Fruit fly (Drosophila melanogaster) whole organism, embryonic: ENCODE data around the gene Tlk.
A peak's percentile ranks its signal among the peaks of the same experiment; 100 is the strongest.

Source experiments
- Adf1 ChIP-seq: fragments of 200-800 bp; sonication (Bioruptor generic); IDR thresholded peaks from 2 replicates; pipeline ENCODE4 v1.3.6; 2022; ENCODE audit warnings: missing biosample characterization, missing genetic modification characterization
- Atf-2 ChIP-seq: fragments of 200-800 bp; sonication (Bioruptor generic); optimal IDR thresholded peaks from 2 replicates; lab custom pipeline; 2016; ENCODE audit warnings: missing biosample characterization, missing genetic modification characterization
- CG11695 ChIP-seq: fragments of 200-800 bp; sonication (Bioruptor generic); IDR thresholded peaks from 3 replicates; pipeline ENCODE4 v1.3.6; 2022; ENCODE audit warnings: missing biosample characterization, missing genetic modification characterization
- CG12942 ChIP-seq: fragments of 200-800 bp; sonication (Bioruptor generic); optimal IDR thresholded peaks from 3 replicates; lab custom pipeline; 2016; ENCODE audit warnings: missing biosample characterization, missing genetic modification characterization
- CG13624 ChIP-seq: fragments of 200-800 bp; sonication (Bioruptor generic); optimal IDR thresholded peaks from 2 replicates; lab custom pipeline; 2016; ENCODE audit warnings: missing biosample characterization, missing genetic modification characterization
- CG17802 ChIP-seq: fragments of 200-800 bp; sonication (Bioruptor generic); optimal IDR thresholded peaks from 2 replicates; lab custom pipeline; 2018; ENCODE audit warnings: missing biosample characterization, mild to moderate bottlenecking, missing genetic modification characterization, moderate library complexity
- CG1792 ChIP-seq: fragments of 200-800 bp; sonication (Bioruptor generic); optimal IDR thresholded peaks from 2 replicates; lab custom pipeline; 2016; ENCODE audit warnings: missing biosample characterization, missing genetic modification characterization
- CG18011 ChIP-seq: fragments of 200-800 bp; sonication (Bioruptor generic); optimal IDR thresholded peaks from 2 replicates; lab custom pipeline; 2017; ENCODE audit warnings: missing biosample characterization, missing genetic modification characterization, mild to moderate bottlenecking, moderate library complexity, missing genotype
- CG18619 ChIP-seq: fragments of 200-800 bp; sonication (Bioruptor generic); optimal IDR thresholded peaks from 3 replicates; lab custom pipeline; 2017; ENCODE audit warnings: missing biosample characterization, mild to moderate bottlenecking, missing genetic modification characterization
- CG2116 ChIP-seq: fragments of 200-800 bp; sonication (Bioruptor generic); optimal IDR thresholded peaks from 3 replicates; lab custom pipeline; 2018; ENCODE audit warnings: missing biosample characterization, mild to moderate bottlenecking, missing genetic modification characterization
- CG2199 ChIP-seq: fragments of 200-800 bp; sonication (Bioruptor generic); IDR thresholded peaks from 3 replicates; pipeline ENCODE4 v1.3.6; 2022; ENCODE audit warnings: missing biosample characterization, missing genetic modification characterization
- CG31224 ChIP-seq: fragments of 200-800 bp; sonication (Bioruptor generic); IDR thresholded peaks from 2 replicates; pipeline ENCODE4 v1.3.6; 2022; ENCODE audit warnings: missing biosample characterization, missing genetic modification characterization
- CG31441 ChIP-seq: fragments of 200-800 bp; sonication (Bioruptor generic); IDR thresholded peaks from 2 replicates; pipeline ENCODE4 v1.3.6; 2022; ENCODE audit warnings: missing biosample characterization, missing genetic modification characterization
- CG34422 ChIP-seq: fragments of 200-800 bp; sonication (Bioruptor generic); IDR thresholded peaks from 3 replicates; pipeline ENCODE4 v1.3.6; 2022; ENCODE audit warnings: missing biosample characterization, missing genetic modification characterization
- CG3838 ChIP-seq: fragments of 200-800 bp; sonication (Bioruptor generic); optimal IDR thresholded peaks from 3 replicates; lab custom pipeline; 2016; ENCODE audit warnings: missing biosample characterization, missing genetic modification characterization
- Jarid2 ChIP-seq: fragments of 200-800 bp; sonication (Bioruptor generic); optimal IDR thresholded peaks from 3 replicates; lab custom pipeline; 2017; ENCODE audit warnings: mild to moderate bottlenecking, missing biosample characterization, missing genetic modification reagents, missing genetic modification characterization
- MBD-R2 ChIP-seq: fragments of 200-800 bp; sonication (Bioruptor generic); IDR thresholded peaks from 2 replicates; pipeline ENCODE4 v1.3.6; 2022; ENCODE audit warnings: missing biosample characterization, missing genetic modification characterization
- Mad ChIP-seq: fragments of 200-800 bp; sonication (Bioruptor generic); optimal IDR thresholded peaks from 2 replicates; lab custom pipeline; 2016; ENCODE audit warnings: missing biosample characterization, missing genetic modification characterization
- Max ChIP-seq: fragments of 200-800 bp; sonication (Bioruptor generic); optimal IDR thresholded peaks from 2 replicates; lab custom pipeline; 2016; ENCODE audit warnings: missing biosample characterization, mild to moderate bottlenecking, missing genetic modification characterization
- PHDP ChIP-seq: fragments of 200-800 bp; sonication (Bioruptor generic); optimal IDR thresholded peaks from 3 replicates; lab custom pipeline; 2018; ENCODE audit warnings: missing biosample characterization, mild to moderate bottlenecking, missing genetic modification characterization, moderate library complexity
- Sox102F ChIP-seq: fragments of 200-800 bp; sonication (Bioruptor generic); optimal IDR thresholded peaks from 2 replicates; lab custom pipeline; 2018; ENCODE audit warnings: missing biosample characterization, mild to moderate bottlenecking, missing genetic modification characterization, moderate library complexity
- Sry-δ ChIP-seq: fragments of 200-800 bp; sonication (Bioruptor generic); optimal IDR thresholded peaks from 2 replicates; lab custom pipeline; 2016; ENCODE audit warnings: missing biosample characterization, missing genetic modification characterization
- Tbp ChIP-seq: fragments of >200 bp; optimal IDR thresholded peaks from 2 replicates; lab custom pipeline; 2018; ENCODE audit warnings: missing biosample characterization, missing genetic modification characterization
- Xrp1 ChIP-seq: fragments of 200-800 bp; sonication (Bioruptor generic); IDR thresholded peaks from 2 replicates; pipeline ENCODE4 v1.3.6; 2022; ENCODE audit warnings: missing biosample characterization, missing genetic modification characterization
- YL-1 ChIP-seq: fragments of 200-800 bp; sonication (Bioruptor generic); optimal IDR thresholded peaks from 3 replicates; lab custom pipeline; 2017; ENCODE audit warnings: missing biosample characterization, mild to moderate bottlenecking, missing genetic modification characterization
- ato ChIP-seq: fragments of 200-800 bp; sonication (Bioruptor generic); IDR thresholded peaks from 2 replicates; pipeline ENCODE4 v1.3.6; 2022; ENCODE audit warnings: missing biosample characterization, missing genetic modification characterization; ENCODE audit not compliant: partially characterized antibody
- disco-r ChIP-seq: fragments of 200-800 bp; sonication (Bioruptor generic); optimal IDR thresholded peaks from 2 replicates; lab custom pipeline; 2016; ENCODE audit warnings: missing biosample characterization, missing genetic modification characterization
- dm ChIP-seq: fragments of 200-800 bp; sonication (Bioruptor generic); optimal IDR thresholded peaks from 3 replicates; lab custom pipeline; 2016; ENCODE audit warnings: missing biosample characterization, missing genetic modification characterization
- en ChIP-seq: fragments of 200-800 bp; sonication (Bioruptor generic); optimal IDR thresholded peaks from 2 replicates; lab custom pipeline; 2016; ENCODE audit warnings: missing biosample characterization, missing genetic modification characterization
- eve ChIP-seq, 2 experiments: fragments of >200 bp; optimal IDR thresholded peaks; 2 replicates each; lab custom pipeline; 2017; ENCODE audit warnings: missing biosample characterization in 2 of 2, missing genetic modification characterization in 2 of 2
- exex ChIP-seq: fragments of 200-800 bp; sonication (Bioruptor generic); optimal IDR thresholded peaks from 4 replicates; lab custom pipeline; 2018; ENCODE audit warnings: missing biosample characterization, mild to moderate bottlenecking, missing genetic modification characterization, moderate library complexity
- fd3F ChIP-seq: fragments of 200-800 bp; sonication (Bioruptor generic); optimal IDR thresholded peaks from 2 replicates; lab custom pipeline; 2018; ENCODE audit warnings: missing biosample characterization, mild to moderate bottlenecking, missing genetic modification characterization, moderate library complexity
- gce ChIP-seq: fragments of 200-800 bp; sonication (Bioruptor generic); IDR thresholded peaks from 3 replicates; pipeline ENCODE4 v1.3.6; 2022; ENCODE audit warnings: missing biosample characterization, missing genetic modification characterization
- gfzf ChIP-seq: fragments of 200-800 bp; sonication (Bioruptor generic); optimal IDR thresholded peaks from 2 replicates; lab custom pipeline; 2016; ENCODE audit warnings: missing biosample characterization, mild to moderate bottlenecking, missing genetic modification characterization, moderate library complexity
- h ChIP-seq: fragments of >200 bp; optimal IDR thresholded peaks from 2 replicates; lab custom pipeline; 2017
- jing ChIP-seq: fragments of 200-800 bp; sonication (Bioruptor generic); optimal IDR thresholded peaks from 2 replicates; lab custom pipeline; 2018; ENCODE audit warnings: missing biosample characterization, mild to moderate bottlenecking, missing genetic modification characterization
- kah ChIP-seq: fragments of 200-800 bp; sonication (Bioruptor generic); optimal IDR thresholded peaks from 2 replicates; lab custom pipeline; 2018; ENCODE audit warnings: missing biosample characterization, mild to moderate bottlenecking, missing genetic modification characterization
- lilli ChIP-seq: fragments of 200-800 bp; sonication (Bioruptor generic); optimal IDR thresholded peaks from 3 replicates; lab custom pipeline; 2016; ENCODE audit warnings: missing biosample characterization, missing genetic modification characterization
- lola ChIP-seq, 3 experiments: fragments of >200 bp in 2 of 3; fragments of 200-800 bp in 1 of 3; sonication (Bioruptor generic) in 1 of 3; optimal IDR thresholded peaks; 2 replicates each; lab custom pipeline; 2017 to 2019; ENCODE audit warnings: missing biosample characterization in 3 of 3, missing genetic modification characterization in 3 of 3, mild to moderate bottlenecking in 1 of 3, moderate library complexity in 1 of 3
- luna ChIP-seq: fragments of 200-800 bp; sonication (Bioruptor generic); optimal IDR thresholded peaks from 2 replicates; lab custom pipeline; 2016; ENCODE audit warnings: missing biosample characterization, missing genetic modification characterization
- nau ChIP-seq: fragments of 200-800 bp; sonication (Bioruptor generic); optimal IDR thresholded peaks from 3 replicates; lab custom pipeline; 2017; ENCODE audit warnings: missing biosample characterization, mild to moderate bottlenecking, missing genetic modification characterization, missing genetic modification reagents
- nmo ChIP-seq: fragments of 200-800 bp; sonication (Bioruptor generic); optimal IDR thresholded peaks from 2 replicates; lab custom pipeline; 2018; ENCODE audit warnings: missing biosample characterization, mild to moderate bottlenecking, missing genetic modification characterization, moderate library complexity
- pb ChIP-seq: fragments of 200-800 bp; sonication (Bioruptor generic); optimal IDR thresholded peaks from 3 replicates; lab custom pipeline; 2016; ENCODE audit warnings: missing biosample characterization, missing genetic modification characterization
- pfk ChIP-seq: fragments of 200-800 bp; sonication (Bioruptor generic); optimal IDR thresholded peaks from 2 replicates; lab custom pipeline; 2018; ENCODE audit warnings: missing biosample characterization, mild to moderate bottlenecking, missing genetic modification characterization, moderate library complexity
- pita ChIP-seq: fragments of 200-800 bp; sonication (Bioruptor generic); optimal IDR thresholded peaks from 2 replicates; lab custom pipeline; 2017; ENCODE audit warnings: missing biosample characterization, mild to moderate bottlenecking, missing genetic modification characterization
- ranshi ChIP-seq: fragments of 200-800 bp; sonication (Bioruptor generic); IDR thresholded peaks from 2 replicates; pipeline ENCODE4 v1.3.6; 2022; ENCODE audit warnings: missing biosample characterization, missing genetic modification characterization
- run ChIP-seq: fragments of 200-800 bp; sonication (Bioruptor generic); optimal IDR thresholded peaks from 3 replicates; lab custom pipeline; 2018; ENCODE audit warnings: missing biosample characterization, mild to moderate bottlenecking, missing genetic modification characterization
- sc ChIP-seq, 3 experiments: fragments of >200 bp in 2 of 3; fragments of 200-800 bp in 1 of 3; sonication (Bioruptor generic) in 1 of 3; optimal IDR thresholded peaks; 2 replicates in 2 of 3; 3 replicates in 1 of 3; lab custom pipeline; 2017; ENCODE audit warnings: mild to moderate bottlenecking in 1 of 3, missing biosample characterization in 1 of 3, missing genetic modification characterization in 1 of 3, missing genetic modification reagents in 1 of 3
- so ChIP-seq: fragments of 200-800 bp; sonication (Bioruptor generic); IDR thresholded peaks from 3 replicates; pipeline ENCODE4 v1.3.6; 2022; ENCODE audit warnings: missing biosample characterization, missing genetic modification characterization
- stc ChIP-seq: fragments of 200-800 bp; sonication (Bioruptor generic); IDR thresholded peaks from 2 replicates; pipeline ENCODE4 v1.3.6; 2022; ENCODE audit warnings: missing biosample characterization, missing genetic modification characterization
- z ChIP-seq: fragments of 200-800 bp; sonication (Bioruptor generic); IDR thresholded peaks from 3 replicates; pipeline ENCODE4 v1.3.6; 2022; ENCODE audit warnings: missing biosample characterization, missing genetic modification characterization

Tlk gene

DNA sequence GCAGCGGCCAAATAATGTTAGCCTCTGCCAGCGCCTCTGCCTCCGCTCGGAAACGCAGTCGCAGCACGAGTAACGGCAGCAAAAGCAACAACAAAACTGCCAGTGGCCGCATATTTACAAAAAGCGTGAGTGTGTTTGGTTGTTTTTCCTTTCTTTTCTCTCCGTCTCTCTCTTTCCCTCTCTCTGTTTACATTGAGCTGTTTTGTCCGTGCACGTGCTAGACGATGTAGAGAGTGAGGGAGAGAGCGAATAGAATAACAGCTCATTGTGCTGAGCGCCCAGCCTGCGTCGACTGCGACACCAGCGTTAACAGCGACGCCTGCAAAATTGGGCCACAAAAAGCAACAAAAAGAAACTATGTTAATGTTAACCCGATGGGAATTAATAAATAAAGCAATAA, 57.4 kb downstream of the Tlk start (continued):
- TF ChIP-seq run (tag; lab: Kevin White, UChicago), result peak; percentile 52
- TF ChIP-seq kah (GFP tag; lab: Kevin White, UChicago), result peak; percentile 79
- peak; percentile 15 for TF ChIP-seq CG12942 (GFP tag; lab: Kevin White, UChicago)
- peak; percentile 100 for TF ChIP-seq CG31224 (GFP tag; lab: Robert Waterston, UW)
- 0 out of 2 replicates have a peak, but pooled peaks have one; percentile 7 for TF ChIP-seq CG31441 (GFP tag; lab: Robert Waterston, UW)
- TF ChIP-seq Jarid2, result peak; percentile 23
- peak; percentile 67 for TF ChIP-seq Max (GFP tag; lab: Kevin White, UChicago)
- peak; percentile 53 for TF ChIP-seq CG13624 (GFP tag; lab: Kevin White, UChicago)
- peak; percentile 84 for TF ChIP-seq z (GFP tag; lab: Robert Waterston, UW)
- peak; percentile 4 for TF ChIP-seq CG2116 (GFP tag; lab: Kevin White, UChicago)
- peak; percentile 67 for TF ChIP-seq dm (GFP tag; lab: Kevin White, UChicago)
- TF ChIP-seq fd3F (GFP tag; lab: Kevin White, UChicago), result no peak
- peak; percentile 35 for TF ChIP-seq pb (GFP tag; lab: Kevin White, UChicago)
- no peak for TF ChIP-seq Atf-2 (GFP tag; lab: Kevin White, UChicago)
- peak; percentile 16 for TF ChIP-seq disco-r (GFP tag; lab: Kevin White, UChicago)
- TF ChIP-seq ato, result peak; percentile 31; the same call in 1 of the 2 replicates
- TF ChIP-seq Xrp1, result peak; percentile 43; the same call in 1 of the 2 replicates
- TF ChIP-seq pita (GFP tag; lab: Kevin White, UChicago), result no peak
- no peak for TF ChIP-seq h (lab: Kevin White, UChicago)
- TF ChIP-seq Adf1 (GFP tag; lab: Robert Waterston, UW), result peak; percentile 98
- TF ChIP-seq CG18619 (GFP tag; lab: Kevin White, UChicago), result peak; percentile 64
- TF ChIP-seq CG2199 (GFP tag; lab: Robert Waterston, UW), result peak; percentile 55; the same call in 2 of the 3 replicates
- peak; percentile 0 for TF ChIP-seq nmo
- no peak for TF ChIP-seq jing
- peak; percentile 57 for TF ChIP-seq PHDP (tag; lab: Kevin White, UChicago)
- peak; percentile 73 for TF ChIP-seq nau (GFP tag; lab: Kevin White, UChicago)
- TF ChIP-seq YL-1 (GFP tag; lab: Kevin White, UChicago), result peak; percentile 33
- no peak for TF ChIP-seq CG3838
- TF ChIP-seq CG1792 (GFP tag; lab: Kevin White, UChicago), result peak; percentile 36
- peak; percentile 46 for TF ChIP-seq Mad (GFP tag; lab: Kevin White, UChicago)
- TF ChIP-seq ranshi (GFP tag; lab: Robert Waterston, UW), result peak; percentile 32; the same call in 1 of the 2 replicates
- TF ChIP-seq gfzf (GFP tag; lab: Kevin White, UChicago), result no peak
- TF ChIP-seq Tbp (GFP tag; lab: Kevin White, UChicago), result no peak
- TF ChIP-seq Sry-δ (GFP tag; lab: Kevin White, UChicago), result peak; percentile 24
- TF ChIP-seq eve (GFP tag; optimal IDR thresholded peaks at IDR 0.05; lab: Kevin White, UChicago), result no peak
- TF ChIP-seq CG11695 (GFP tag; lab: Robert Waterston, UW), result peak; percentile 46; the same call in 1 of the 3 replicates
- peak; percentile 65; the same call in 1 of the 3 replicates for TF ChIP-seq gce
- no peak for TF ChIP-seq en (GFP tag; lab: Kevin White, UChicago)
- no peak for TF ChIP-seq sc (optimal IDR thresholded peaks at IDR 0.05; lab: Kevin White, UChicago)
- TF ChIP-seq sc (GFP tag; optimal IDR thresholded peaks at IDR 0.05; lab: Kevin White, UChicago), result peak; percentile 52
- peak; percentile 76; the same call in 2 of the 3 replicates for TF ChIP-seq so (GFP tag; lab: Robert Waterston, UW)
- TF ChIP-seq luna, result no peak
- peak; percentile 19 for TF ChIP-seq Sox102F
- no peak for TF ChIP-seq lola (GFP tag; optimal IDR thresholded peaks at IDR 0.05; lab: Kevin White, UChicago)
- TF ChIP-seq exex, result peak; percentile 12
- TF ChIP-seq MBD-R2 (GFP tag; lab: Robert Waterston, UW), result no peak
- peak; percentile 14 for TF ChIP-seq lilli (GFP tag; lab: Kevin White, UChicago)
- TF ChIP-seq CG18011 (GFP tag; lab: Kevin White, UChicago), result no peak
- TF ChIP-seq CG34422 (GFP tag; lab: Robert Waterston, UW), result peak; percentile 76; the same call in 2 of the 3 replicates
- TF ChIP-seq pfk (GFP tag; lab: Kevin White, UChicago), result peak; percentile 70
- TF ChIP-seq CG17802 (tag; lab: Kevin White, UChicago), result no peak
- TF ChIP-seq stc (GFP tag; lab: Robert Waterston, UW), result no peak; the same call in 1 of the 2 replicates
